Fruit fly (Drosophila melanogaster) Kc167 (cell line): Measurements from ENCODE around the gene nrv2.

ENCODE experiments used
- h ChIP-seq: fragments of >200 bp; optimal IDR thresholded peaks from 3 replicates; lab custom pipeline; 2018; ENCODE audit warnings: missing external identifiers
- insv ChIP-seq: fragments of >200 bp; optimal IDR thresholded peaks from 3 replicates; lab custom pipeline; 2018; ENCODE audit warnings: missing external identifiers
- psq ChIP-seq: fragments of >200 bp; optimal IDR thresholded peaks from 2 replicates; lab custom pipeline; 2017; ENCODE audit warnings: missing external identifiers
- ttk ChIP-seq: sonication (Bioruptor generic); optimal IDR thresholded peaks from 2 replicates; lab custom pipeline; 2017; ENCODE audit warnings: missing external identifiers

- TF ChIP-seq ttk (lab: Kevin White, UChicago) = no peak
- no peak for TF ChIP-seq h (lab: Kevin White, UChicago)
- TF ChIP-seq psq (lab: Kevin White, UChicago) = no peak
- no peak for TF ChIP-seq insv (lab: Kevin White, UChicago)
These were observed 23.8 kb downstream of the nrv2 start for dm6 chr2L:6774853-6775252.
